Worm (Caenorhabditis elegans) whole organism, early embryonic: Measurements from ENCODE around the gene T01C8.2.

Experiments used
- B0310.2 ChIP-seq: sonication (generic microtip); optimal IDR thresholded peaks from 2 replicates; lab custom pipeline; 2016; ENCODE audit warnings: mild to moderate bottlenecking, missing genetic modification characterization, missing compliant biosample characterization
- F13C5.2 ChIP-seq: sonication (generic microtip); optimal IDR thresholded peaks from 2 replicates; lab custom pipeline; 2017; ENCODE audit warnings: mild to moderate bottlenecking, missing genetic modification characterization, inconsistent platforms, missing compliant biosample characterization
- aly-1 ChIP-seq: sonication (generic microtip); optimal IDR thresholded peaks from 2 replicates; lab custom pipeline; 2016; ENCODE audit warnings: missing genetic modification characterization, missing compliant biosample characterization
- ama-1 ChIP-seq: fragments of 150-350 bp; optimal IDR thresholded peaks from 2 replicates; lab custom pipeline; 2014
- ceh-13 ChIP-seq: fragments of 200-800 bp; sonication (Bioruptor generic); optimal IDR thresholded peaks from 2 replicates; lab custom pipeline; 2018; ENCODE audit warnings: mild to moderate bottlenecking, missing genetic modification characterization, missing compliant biosample characterization
- ceh-36 ChIP-seq: sonication (generic microtip); optimal IDR thresholded peaks from 2 replicates; lab custom pipeline; 2016; ENCODE audit warnings: missing genetic modification characterization, inconsistent platforms, missing compliant biosample characterization
- ets-7 ChIP-seq: sonication (generic microtip); optimal IDR thresholded peaks from 2 replicates; lab custom pipeline; 2016; ENCODE audit warnings: missing genotype, missing genetic modification characterization, missing compliant biosample characterization
- flt-1 ChIP-seq: fragments of 200-800 bp; sonication (Bioruptor generic); IDR thresholded peaks from 2 replicates; pipeline ENCODE4 v1.3.6; 2022; ENCODE audit warnings: missing genetic modification characterization, missing compliant biosample characterization
- hmbx-1 ChIP-seq: sonication (generic microtip); optimal IDR thresholded peaks from 2 replicates; lab custom pipeline; 2016; ENCODE audit warnings: mild to moderate bottlenecking, missing genetic modification characterization, missing compliant biosample characterization
- hmg-4 ChIP-seq: fragments of 200-800 bp; sonication (Bioruptor generic); optimal IDR thresholded peaks from 2 replicates; lab custom pipeline; 2018; ENCODE audit warnings: mild to moderate bottlenecking, missing genetic modification characterization, missing compliant biosample characterization
- hnd-1 ChIP-seq: sonication (generic microtip); optimal IDR thresholded peaks from 2 replicates; lab custom pipeline; 2016; ENCODE audit warnings: missing genetic modification characterization, missing compliant biosample characterization
- pes-1 ChIP-seq: fragments of 200-800 bp; sonication (Bioruptor generic); IDR thresholded peaks from 2 replicates; pipeline ENCODE4 v1.3.6; 2022; ENCODE audit warnings: missing genetic modification reagents, missing genetic modification characterization, missing compliant biosample characterization
- scrt-1 ChIP-seq: fragments of 200-800 bp; sonication (Bioruptor generic); IDR thresholded peaks from 2 replicates; pipeline ENCODE4 v1.3.6; 2022; ENCODE audit warnings: missing genetic modification characterization, missing compliant biosample characterization
- sea-1 ChIP-seq: fragments of 200-800 bp; sonication (Bioruptor generic); conservative IDR thresholded peaks from 2 replicates; pipeline ENCODE4 v1.3.6; 2022; ENCODE audit warnings: missing genetic modification characterization, missing compliant biosample characterization
- tbx-11 ChIP-seq: fragments of 200-800 bp; sonication (Bioruptor generic); IDR thresholded peaks from 2 replicates; pipeline ENCODE4 v1.3.6; 2022; ENCODE audit warnings: missing genetic modification characterization, missing compliant biosample characterization
- tbx-37 ChIP-seq: fragments of 200-800 bp; sonication (Bioruptor generic); conservative IDR thresholded peaks from 2 replicates; pipeline ENCODE4 v1.3.6; 2022; ENCODE audit warnings: missing genetic modification reagents, missing genetic modification characterization, missing compliant biosample characterization
- tra-4 ChIP-seq: sonication (generic microtip); optimal IDR thresholded peaks from 2 replicates; lab custom pipeline; 2017; ENCODE audit warnings: missing genetic modification characterization, missing compliant biosample characterization

Gene T01C8.2

ce11 chrX:16772112-16772731 is 14.0 kb upstream of the T01C8.2 start:
- no peak for TF ChIP-seq hnd-1 (tag; lab: Kevin White, UChicago)
- TF ChIP-seq ceh-36 (tag; lab: Kevin White, UChicago) = no peak
- no peak for TF ChIP-seq hmg-4 (GFP tag; lab: Kevin White, UChicago)
- TF ChIP-seq flt-1 (GFP tag; lab: Robert Waterston, UW) = no peak
- no peak for TF ChIP-seq pes-1 (GFP tag; lab: Robert Waterston, UW)
- no peak for TF ChIP-seq tra-4
- TF ChIP-seq ama-1 = no peak
- no peak for TF ChIP-seq ets-7

DNA sequence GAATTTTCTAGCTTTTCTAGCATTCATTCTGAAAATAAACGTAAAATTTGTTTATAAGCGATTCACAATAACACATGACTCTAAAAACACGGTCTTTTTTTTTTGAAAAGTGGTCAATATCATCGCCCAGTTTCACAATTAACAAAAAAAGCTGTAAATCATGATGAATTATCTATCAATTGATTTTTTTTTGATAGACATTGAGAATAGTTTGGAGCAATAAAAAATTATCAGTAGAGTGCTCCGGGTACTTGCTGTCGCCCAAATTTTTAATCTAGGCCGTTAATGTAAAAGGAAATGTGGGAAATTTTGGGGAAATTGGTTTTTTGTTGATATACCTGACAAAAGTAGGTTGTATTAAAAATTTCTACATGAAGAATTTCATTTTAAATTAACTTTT is 12.8 kb upstream of the T01C8.2 start:
- TF ChIP-seq tbx-37 (GFP tag; lab: Robert Waterston, UW) = no peak
- TF ChIP-seq ceh-36 (tag; lab: Kevin White, UChicago) = no peak
- no peak for TF ChIP-seq flt-1 (GFP tag; lab: Robert Waterston, UW)
- no peak for TF ChIP-seq ets-7
- TF ChIP-seq hmbx-1 (tag; lab: Kevin White, UChicago) = no peak
- TF ChIP-seq pes-1 (GFP tag; lab: Robert Waterston, UW) = no peak
- no peak for TF ChIP-seq tbx-11 (GFP tag; lab: Robert Waterston, UW)
- no peak for TF ChIP-seq sea-1 (GFP tag; lab: Robert Waterston, UW)

ce11 chrX:16775335-16775835 is 10.9 kb upstream of the T01C8.2 start:
- TF ChIP-seq hnd-1 (tag; lab: Kevin White, UChicago) (no peak), ceh-13 (no peak), B0310.2 (tag; lab: Kevin White, UChicago) (no peak), tbx-11 (GFP tag; lab: Robert Waterston, UW) (no peak), ceh-36 (tag; lab: Kevin White, UChicago) (no peak)

ce11 chrX:16782797-16783259 is 3.4 kb upstream of the T01C8.2 start, which contains the start of gene T01C8.3:
T01C8.3 (minus strand) TSS chrX:16783209.
- TF ChIP-seq ceh-13 (no peak), pes-1 (GFP tag; lab: Robert Waterston, UW) (no peak), F13C5.2 (tag; lab: Kevin White, UChicago) (no peak), hmbx-1 (tag; lab: Kevin White, UChicago) (no peak), tbx-37 (GFP tag; lab: Robert Waterston, UW) (no peak), ets-7 (no peak), tra-4 (no peak), hnd-1 (tag; lab: Kevin White, UChicago) (no peak), ceh-36 (tag; lab: Kevin White, UChicago) (no peak), sea-1 (GFP tag; lab: Robert Waterston, UW) (no peak), hmg-4 (GFP tag; lab: Kevin White, UChicago) (no peak), ama-1 (no peak)

DNA sequence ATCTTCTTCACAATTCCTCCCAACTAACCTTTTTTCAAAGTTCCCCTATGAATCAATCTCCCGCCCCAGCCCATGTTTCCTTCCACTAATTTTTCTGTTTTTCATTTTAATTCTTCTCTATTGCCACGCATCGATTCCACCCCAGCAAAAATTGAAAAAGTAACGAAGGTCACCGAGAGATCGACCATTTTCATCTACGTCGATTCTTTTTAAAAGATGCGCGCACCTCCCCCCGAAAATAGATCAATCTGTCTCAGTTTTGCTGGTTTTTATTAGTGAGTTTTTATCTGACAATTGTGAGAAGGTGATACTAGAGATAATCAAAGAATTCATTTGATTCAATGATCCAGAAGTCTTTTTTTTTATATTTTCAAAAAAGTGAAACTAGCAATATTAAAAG is 2.2 kb upstream of the T01C8.2 start:
- TF ChIP-seq hnd-1 (tag; lab: Kevin White, UChicago) (no peak), ceh-36 (tag; lab: Kevin White, UChicago) (no peak), sea-1 (GFP tag; lab: Robert Waterston, UW) (no peak), flt-1 (GFP tag; lab: Robert Waterston, UW) (no peak), tbx-37 (GFP tag; lab: Robert Waterston, UW) (no peak), B0310.2 (tag; lab: Kevin White, UChicago) (no peak), ama-1 (no peak), tbx-11 (GFP tag; lab: Robert Waterston, UW) (no peak), ets-7 (no peak), pes-1 (GFP tag; lab: Robert Waterston, UW) (no peak), hmbx-1 (tag; lab: Kevin White, UChicago) (no peak)

- TF ChIP-seq scrt-1 (GFP tag; lab: Robert Waterston, UW) (no peak), B0310.2 (tag; lab: Kevin White, UChicago) (no peak), ama-1 (no peak), pes-1 (GFP tag; lab: Robert Waterston, UW) (no peak), hmbx-1 (tag; lab: Kevin White, UChicago) (no peak), ceh-13 (no peak), hnd-1 (tag; lab: Kevin White, UChicago) (no peak), tra-4 (no peak), sea-1 (GFP tag; lab: Robert Waterston, UW) (no peak), tbx-37 (GFP tag; lab: Robert Waterston, UW) (no peak), hmg-4 (GFP tag; lab: Kevin White, UChicago) (no peak), ceh-36 (tag; lab: Kevin White, UChicago) (no peak)
Measured at ce11 chrX:16787152-16787551, 914 bp downstream of the T01C8.2 start.

DNA sequence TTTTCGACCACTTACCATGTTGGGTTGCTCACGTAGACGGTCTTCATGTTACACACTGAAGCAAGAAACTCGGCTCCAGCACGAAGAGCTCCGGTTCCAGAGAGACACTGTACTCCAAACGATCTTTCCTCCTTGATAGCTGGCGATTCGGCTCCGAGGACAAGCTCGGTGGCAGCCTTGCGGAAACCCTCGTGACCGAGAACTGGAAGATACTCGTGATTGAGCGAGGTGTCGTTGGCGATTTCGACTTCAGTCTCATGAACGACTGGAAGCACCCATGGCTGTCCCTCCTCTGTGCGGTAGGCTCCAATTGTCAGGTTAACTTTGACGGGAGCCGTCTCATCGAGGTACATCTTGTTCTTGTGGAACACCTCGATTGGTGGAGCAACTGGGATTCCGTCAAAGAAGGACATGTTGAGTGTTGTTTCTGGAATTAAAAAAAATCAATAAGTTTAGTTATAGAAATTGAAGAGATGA is 6.5 kb downstream of the T01C8.2 start, which contains the start of gene got-1.2:
got-1.2 (minus strand) TSS at position 427 of the 477 bp plus-strand sequence.
- TF ChIP-seq hmg-4 (GFP tag; lab: Kevin White, UChicago) (no peak), hmbx-1 (tag; lab: Kevin White, UChicago) (no peak), sea-1 (GFP tag; lab: Robert Waterston, UW) (no peak), tbx-37 (GFP tag; lab: Robert Waterston, UW) (no peak), ama-1 (no peak), tra-4 (no peak), scrt-1 (GFP tag; lab: Robert Waterston, UW) (no peak), ceh-13 (no peak), ceh-36 (tag; lab: Kevin White, UChicago) (no peak), F13C5.2 (tag; lab: Kevin White, UChicago) (no peak), tbx-11 (GFP tag; lab: Robert Waterston, UW) (no peak), pes-1 (GFP tag; lab: Robert Waterston, UW) (no peak), flt-1 (GFP tag; lab: Robert Waterston, UW) (no peak), ets-7 (no peak), aly-1 (tag; lab: Kevin White, UChicago) (no peak), B0310.2 (tag; lab: Kevin White, UChicago) (no peak), hnd-1 (tag; lab: Kevin White, UChicago) (no peak)
